Fruit fly (Drosophila melanogaster): Measurements from ENCODE around the gene fh.

The fh gene

dm6 chrX:9148989-9149522 is at the start of gene fh, which contains the start of gene Bap111:
TSS of gene fh (minus strand) at chrX:9149071.
TSS of gene Bap111 (plus strand) at chrX:9149309.
- TF ChIP-seq psq (optimal IDR thresholded peaks at IDR 0.05) (no peak), Sin3A (optimal IDR thresholded peaks at IDR 0.05) (no peak), Myc (optimal IDR thresholded peaks at IDR 0.05) (no peak), insv (optimal IDR thresholded peaks at IDR 0.05) (no peak), ttk (optimal IDR thresholded peaks at IDR 0.05) (no peak), h (optimal IDR thresholded peaks at IDR 0.05) (no peak)

dm6 chrX:9196362-9196761 is 47.5 kb upstream of the fh start, which contains the start of gene CG12118:
TSS of gene CG12118 (minus strand) at chrX:9196414.
- TF ChIP-seq Myc (optimal IDR thresholded peaks at IDR 0.05): no peak
- TF ChIP-seq insv (optimal IDR thresholded peaks at IDR 0.05): no peak
- no peak for TF ChIP-seq psq (optimal IDR thresholded peaks at IDR 0.05)
- no peak for TF ChIP-seq h (optimal IDR thresholded peaks at IDR 0.05)
- TF ChIP-seq Sin3A (optimal IDR thresholded peaks at IDR 0.05): no peak
- no peak for TF ChIP-seq ttk (optimal IDR thresholded peaks at IDR 0.05)

dm6 chrX:9195311-9195710 is 46.4 kb upstream of the fh start:
- no peak for TF ChIP-seq Myc (optimal IDR thresholded peaks at IDR 0.05)
- TF ChIP-seq psq (optimal IDR thresholded peaks at IDR 0.05): no peak
- no peak for TF ChIP-seq ttk (optimal IDR thresholded peaks at IDR 0.05)
- no peak for TF ChIP-seq Sin3A (optimal IDR thresholded peaks at IDR 0.05)
- TF ChIP-seq insv (optimal IDR thresholded peaks at IDR 0.05): no peak
- TF ChIP-seq h (optimal IDR thresholded peaks at IDR 0.05): no peak

- no peak for TF ChIP-seq insv (optimal IDR thresholded peaks at IDR 0.05)
These were observed 44.7 kb upstream of the fh start, which contains the start of gene CG12106 for dm6 chrX:9193604-9194003. TSS of gene CG12106 (plus strand) at chrX:9193898.

dm6 chrX:9192429-9192828 is 43.6 kb upstream of the fh start, which contains the start of gene CG12056:
TSS of gene CG12056 (plus strand) at chrX:9192669.
- no peak for TF ChIP-seq Myc (optimal IDR thresholded peaks at IDR 0.05)
- TF ChIP-seq ttk (optimal IDR thresholded peaks at IDR 0.05): no peak
- no peak for TF ChIP-seq Sin3A (optimal IDR thresholded peaks at IDR 0.05)
- TF ChIP-seq insv (optimal IDR thresholded peaks at IDR 0.05): no peak
- no peak for TF ChIP-seq h (optimal IDR thresholded peaks at IDR 0.05)
- no peak for TF ChIP-seq psq (optimal IDR thresholded peaks at IDR 0.05)

dm6 chrX:9191357-9191756 is 42.5 kb upstream of the fh start, which contains the start of gene CG12057:
TSS of gene CG12057 (plus strand) at chrX:9191657.
- no peak for TF ChIP-seq Sin3A (optimal IDR thresholded peaks at IDR 0.05)
- no peak for TF ChIP-seq insv (optimal IDR thresholded peaks at IDR 0.05)
- TF ChIP-seq Myc (optimal IDR thresholded peaks at IDR 0.05): no peak
- TF ChIP-seq ttk (optimal IDR thresholded peaks at IDR 0.05): no peak
- TF ChIP-seq psq (optimal IDR thresholded peaks at IDR 0.05): no peak
- TF ChIP-seq h (optimal IDR thresholded peaks at IDR 0.05): no peak

- TF ChIP-seq Myc (optimal IDR thresholded peaks at IDR 0.05) (no peak), h (optimal IDR thresholded peaks at IDR 0.05) (no peak), insv (optimal IDR thresholded peaks at IDR 0.05) (no peak), psq (optimal IDR thresholded peaks at IDR 0.05) (no peak), Sin3A (optimal IDR thresholded peaks at IDR 0.05) (no peak), ttk (optimal IDR thresholded peaks at IDR 0.05) (no peak)
These were observed 41.8 kb upstream of the fh start, which contains the start of gene CG12115 for dm6 chrX:9190555-9191184. TSS of gene CG12115 (minus strand) at chrX:9190605.

dm6 chrX:9187429-9187828 is 38.6 kb upstream of the fh start:
- TF ChIP-seq h (optimal IDR thresholded peaks at IDR 0.05): no peak
- TF ChIP-seq ttk (optimal IDR thresholded peaks at IDR 0.05): no peak
- no peak for TF ChIP-seq Sin3A (optimal IDR thresholded peaks at IDR 0.05)
- no peak for TF ChIP-seq Myc (optimal IDR thresholded peaks at IDR 0.05)
- TF ChIP-seq insv (optimal IDR thresholded peaks at IDR 0.05): no peak

- TF ChIP-seq insv (optimal IDR thresholded peaks at IDR 0.05) (no peak), ttk (optimal IDR thresholded peaks at IDR 0.05) (no peak), Myc (optimal IDR thresholded peaks at IDR 0.05) (no peak), Sin3A (optimal IDR thresholded peaks at IDR 0.05) (no peak), h (optimal IDR thresholded peaks at IDR 0.05) (no peak), psq (optimal IDR thresholded peaks at IDR 0.05) (no peak)
These were observed 19.4 kb upstream of the fh start for dm6 chrX:9168273-9168672.

dm6 chrX:9164510-9165506 is 15.9 kb upstream of the fh start:
- TF ChIP-seq h (optimal IDR thresholded peaks at IDR 0.05) (no peak), psq (optimal IDR thresholded peaks at IDR 0.05) (no peak), ttk (optimal IDR thresholded peaks at IDR 0.05) (no peak), insv (optimal IDR thresholded peaks at IDR 0.05) (no peak), Myc (optimal IDR thresholded peaks at IDR 0.05) (no peak), Sin3A (optimal IDR thresholded peaks at IDR 0.05) (no peak)

- TF ChIP-seq insv (optimal IDR thresholded peaks at IDR 0.05): no peak
- no peak for TF ChIP-seq ttk (optimal IDR thresholded peaks at IDR 0.05)
- no peak for TF ChIP-seq Sin3A (optimal IDR thresholded peaks at IDR 0.05)
- no peak for TF ChIP-seq h (optimal IDR thresholded peaks at IDR 0.05)
- TF ChIP-seq psq (optimal IDR thresholded peaks at IDR 0.05): no peak
- no peak for TF ChIP-seq Myc (optimal IDR thresholded peaks at IDR 0.05)
These were observed 15.0 kb upstream of the fh start for dm6 chrX:9163645-9164509.
